Worm (Caenorhabditis elegans): ENCODE data around the gene C01G12.16.

C01G12.16 gene

ce11 chrIII:4191091-4191638 lies 30.1 kb downstream of the C01G12.16 start, which contains the start of gene dnj-16:
Gene dnj-16 (plus strand): TSS chrIII:4191141.
- TF ChIP-seq tra-4 (tag; optimal IDR thresholded peaks at IDR 0.05): no peak
- no peak for TF ChIP-seq B0310.2 (tag; optimal IDR thresholded peaks at IDR 0.05)
- no peak for TF ChIP-seq hnd-1 (tag; optimal IDR thresholded peaks at IDR 0.05)
- TF ChIP-seq aly-1 (tag; optimal IDR thresholded peaks at IDR 0.05): no peak
- TF ChIP-seq ets-7 (tag; optimal IDR thresholded peaks at IDR 0.05): no peak
- peak; percentile 9 for TF ChIP-seq F13C5.2 (tag; optimal IDR thresholded peaks at IDR 0.05)
- no peak for TF ChIP-seq flt-1 (GFP tag; IDR thresholded peaks at IDR 0.05)

- TF ChIP-seq aly-1 (tag; optimal IDR thresholded peaks at IDR 0.05) (peak; percentile 15), hnd-1 (tag; optimal IDR thresholded peaks at IDR 0.05) (no peak), ceh-36 (tag; optimal IDR thresholded peaks at IDR 0.05) (no peak), tbx-37 (GFP tag; conservative IDR thresholded peaks at IDR 0.05) (no peak), ceh-13 (GFP tag; optimal IDR thresholded peaks at IDR 0.05) (no peak), ama-1 (optimal IDR thresholded peaks at IDR 0.05) (peak; percentile 6), ets-7 (tag; optimal IDR thresholded peaks at IDR 0.05) (no peak), F13C5.2 (tag; optimal IDR thresholded peaks at IDR 0.05) (peak; percentile 63), scrt-1 (GFP tag; IDR thresholded peaks at IDR 0.05) (no peak), hmg-4 (GFP tag; optimal IDR thresholded peaks at IDR 0.05) (peak; percentile 42), pes-1 (GFP tag; IDR thresholded peaks at IDR 0.05) (no peak), tra-4 (tag; optimal IDR thresholded peaks at IDR 0.05) (no peak), hmbx-1 (tag; optimal IDR thresholded peaks at IDR 0.05) (no peak), tbx-11 (GFP tag; IDR thresholded peaks at IDR 0.05) (no peak), flt-1 (GFP tag; IDR thresholded peaks at IDR 0.05) (no peak), sea-1 (GFP tag; conservative IDR thresholded peaks at IDR 0.05) (0 out of 2 replicates have a peak, but pooled peaks have one; percentile 21), B0310.2 (tag; optimal IDR thresholded peaks at IDR 0.05) (peak; percentile 62)
Measured at ce11 chrIII:4193659-4194103, 32.6 kb downstream of the C01G12.16 start, which contains the start of gene xbp-1. Gene xbp-1 (plus strand): TSS chrIII:4193809.

- TF ChIP-seq pes-1 (GFP tag; IDR thresholded peaks at IDR 0.05) (no peak), B0310.2 (tag; optimal IDR thresholded peaks at IDR 0.05) (no peak), flt-1 (GFP tag; IDR thresholded peaks at IDR 0.05) (no peak), aly-1 (tag; optimal IDR thresholded peaks at IDR 0.05) (no peak), hmg-4 (GFP tag; optimal IDR thresholded peaks at IDR 0.05) (no peak), ceh-36 (tag; optimal IDR thresholded peaks at IDR 0.05) (no peak), tbx-37 (GFP tag; conservative IDR thresholded peaks at IDR 0.05) (no peak), hnd-1 (tag; optimal IDR thresholded peaks at IDR 0.05) (no peak)
Measured at ce11 chrIII:4194349-4195110, 33.5 kb downstream of the C01G12.16 start.

- TF ChIP-seq ceh-13 (GFP tag; optimal IDR thresholded peaks at IDR 0.05): no peak
- TF ChIP-seq tbx-37 (GFP tag; conservative IDR thresholded peaks at IDR 0.05): 0 out of 2 replicates have a peak, but pooled peaks have one; percentile 5
- TF ChIP-seq sea-1 (GFP tag; conservative IDR thresholded peaks at IDR 0.05): 0 out of 2 replicates have a peak, but pooled peaks have one; percentile 35
- TF ChIP-seq ets-7 (tag; optimal IDR thresholded peaks at IDR 0.05): no peak
- no peak for TF ChIP-seq ceh-36 (tag; optimal IDR thresholded peaks at IDR 0.05)
Measured at ce11 chrIII:4195306-4196008, 34.4 kb downstream of the C01G12.16 start.

- TF ChIP-seq tbx-37 (GFP tag; conservative IDR thresholded peaks at IDR 0.05): peak; percentile 59; the same call in 1 of the 2 replicates
- TF ChIP-seq aly-1 (tag; optimal IDR thresholded peaks at IDR 0.05): no peak
- TF ChIP-seq hnd-1 (tag; optimal IDR thresholded peaks at IDR 0.05): no peak
- TF ChIP-seq ets-7 (tag; optimal IDR thresholded peaks at IDR 0.05): no peak
- TF ChIP-seq hmbx-1 (tag; optimal IDR thresholded peaks at IDR 0.05): no peak
- no peak for TF ChIP-seq sea-1 (GFP tag; conservative IDR thresholded peaks at IDR 0.05)
- TF ChIP-seq ceh-36 (tag; optimal IDR thresholded peaks at IDR 0.05): no peak
- TF ChIP-seq ceh-13 (GFP tag; optimal IDR thresholded peaks at IDR 0.05): no peak
- no peak for TF ChIP-seq flt-1 (GFP tag; IDR thresholded peaks at IDR 0.05)
- no peak for TF ChIP-seq B0310.2 (tag; optimal IDR thresholded peaks at IDR 0.05)
- TF ChIP-seq hmg-4 (GFP tag; optimal IDR thresholded peaks at IDR 0.05): peak; percentile 41
- TF ChIP-seq F13C5.2 (tag; optimal IDR thresholded peaks at IDR 0.05): no peak
- no peak for TF ChIP-seq tbx-11 (GFP tag; IDR thresholded peaks at IDR 0.05)
- TF ChIP-seq scrt-1 (GFP tag; IDR thresholded peaks at IDR 0.05): no peak
- TF ChIP-seq pes-1 (GFP tag; IDR thresholded peaks at IDR 0.05): no peak
- TF ChIP-seq ama-1 (optimal IDR thresholded peaks at IDR 0.05): no peak
Measured at ce11 chrIII:4196301-4196987, 35.4 kb downstream of the C01G12.16 start.

- TF ChIP-seq pes-1 (GFP tag; IDR thresholded peaks at IDR 0.05) (no peak), tra-4 (tag; optimal IDR thresholded peaks at IDR 0.05) (no peak), ceh-36 (tag; optimal IDR thresholded peaks at IDR 0.05) (no peak), B0310.2 (tag; optimal IDR thresholded peaks at IDR 0.05) (no peak), tbx-37 (GFP tag; conservative IDR thresholded peaks at IDR 0.05) (no peak), hmg-4 (GFP tag; optimal IDR thresholded peaks at IDR 0.05) (no peak), tbx-11 (GFP tag; IDR thresholded peaks at IDR 0.05) (no peak), hnd-1 (tag; optimal IDR thresholded peaks at IDR 0.05) (no peak), sea-1 (GFP tag; conservative IDR thresholded peaks at IDR 0.05) (no peak), ets-7 (tag; optimal IDR thresholded peaks at IDR 0.05) (no peak), ceh-13 (GFP tag; optimal IDR thresholded peaks at IDR 0.05) (no peak)
Measured at ce11 chrIII:4196988-4197384, 35.9 kb downstream of the C01G12.16 start, which contains the start of gene asd-1. Gene asd-1 (plus strand): TSS chrIII:4197285.
